Worm (Caenorhabditis elegans) whole organism, young adult: ENCODE results near the gene nhr-40.

Source experiments
- B0336.3 ChIP-seq: fragments of 200-800 bp; sonication (Bioruptor generic); IDR thresholded peaks from 2 replicates; pipeline ENCODE4 v1.3.6; 2022; ENCODE audit warnings: missing genetic modification characterization, missing compliant biosample characterization
- Y95B8A.8 ChIP-seq: fragments of 200-800 bp; sonication (Bioruptor generic); IDR thresholded peaks from 2 replicates; pipeline ENCODE4 v1.3.6; 2022; ENCODE audit warnings: missing genetic modification reagents, missing genetic modification characterization, missing compliant biosample characterization
- aptf-2 ChIP-seq: fragments of 200-800 bp; sonication (Bioruptor generic); conservative IDR thresholded peaks from 2 replicates; pipeline ENCODE4 v1.3.6; 2022; ENCODE audit warnings: missing genetic modification reagents, missing genetic modification characterization, missing compliant biosample characterization
- atf-7 ChIP-seq: sonication (generic microtip); optimal IDR thresholded peaks from 2 replicates; lab custom pipeline; 2017; ENCODE audit warnings: mild to moderate bottlenecking, missing genetic modification characterization, missing compliant biosample characterization
- bed-1 ChIP-seq: fragments of 200-800 bp; sonication (Bioruptor generic); IDR thresholded peaks from 2 replicates; pipeline ENCODE4 v1.3.6; 2022; ENCODE audit warnings: missing genetic modification reagents, missing genetic modification characterization, missing compliant biosample characterization
- cebp-1 ChIP-seq, 2 experiments: fragments of 200-800 bp in 1 of 2; sonication (Bioruptor generic) in 1 of 2; sonication (generic microtip) in 1 of 2; IDR thresholded peaks in 1 of 2; optimal IDR thresholded peaks in 1 of 2; 2 replicates each; pipeline versions ENCODE4 v1.3.6 to Lab custom; 2017 to 2022; ENCODE audit warnings: missing compliant biosample characterization in 2 of 2, missing genetic modification characterization in 2 of 2, mild to moderate bottlenecking in 1 of 2, missing genetic modification reagents in 1 of 2, moderate library complexity in 1 of 2
- ceh-40 ChIP-seq: fragments of 200-800 bp; sonication (Bioruptor generic); IDR thresholded peaks from 2 replicates; pipeline ENCODE4 v1.3.6; 2022; ENCODE audit warnings: missing genetic modification characterization, missing compliant biosample characterization
- ceh-58 ChIP-seq: fragments of 200-800 bp; sonication (Bioruptor generic); IDR thresholded peaks from 2 replicates; pipeline ENCODE4 v1.3.6; 2022; ENCODE audit warnings: missing genetic modification characterization, missing compliant biosample characterization
- ceh-79 ChIP-seq: sonication (generic microtip); optimal IDR thresholded peaks from 2 replicates; lab custom pipeline; 2017; ENCODE audit warnings: mild to moderate bottlenecking, missing genetic modification characterization, missing compliant biosample characterization
- chd-7 ChIP-seq: sonication (generic microtip); optimal IDR thresholded peaks from 2 replicates; lab custom pipeline; 2016; ENCODE audit warnings: mild to moderate bottlenecking, missing genetic modification characterization, moderate library complexity, missing compliant biosample characterization
- dox-1 ChIP-seq: fragments of 200-800 bp; sonication (Bioruptor generic); IDR thresholded peaks from 2 replicates; pipeline ENCODE4 v1.3.6; 2022; ENCODE audit warnings: missing genetic modification reagents, missing genetic modification characterization, missing compliant biosample characterization
- efl-1 ChIP-seq: fragments of 150-350 bp; optimal IDR thresholded peaks from 2 replicates; lab custom pipeline; 2014; ENCODE audit warnings: missing biosample characterization, missing genetic modification reagents, missing genetic modification characterization
- egl-18 ChIP-seq: fragments of 200-800 bp; sonication (Bioruptor generic); IDR thresholded peaks from 2 replicates; pipeline ENCODE4 v1.3.6; 2022; ENCODE audit warnings: missing genetic modification reagents, missing genetic modification characterization, missing compliant biosample characterization
- gei-17 ChIP-seq: fragments of 200-800 bp; sonication (Bioruptor generic); optimal IDR thresholded peaks from 2 replicates; lab custom pipeline; 2018; ENCODE audit warnings: mild to moderate bottlenecking, missing genetic modification characterization, missing compliant biosample characterization
- him-1 ChIP-seq: sonication (generic microtip); optimal IDR thresholded peaks from 2 replicates; lab custom pipeline; 2016; ENCODE audit warnings: missing genotype, missing genetic modification reagents, missing genetic modification characterization, missing compliant biosample characterization
- lin-40 ChIP-seq: sonication (generic microtip); optimal IDR thresholded peaks from 2 replicates; lab custom pipeline; 2016; ENCODE audit warnings: missing genetic modification characterization, mild to moderate bottlenecking, missing compliant biosample characterization, missing genotype, missing genetic modification reagents
- lsy-27 ChIP-seq: sonication (generic microtip); optimal IDR thresholded peaks from 2 replicates; lab custom pipeline; 2017; ENCODE audit warnings: missing genetic modification characterization, mild to moderate bottlenecking, missing compliant biosample characterization, antibody characterized with exemption, missing genotype, borderline replicate concordance; ENCODE audit not compliant: insufficient read depth
- madf-3 ChIP-seq: fragments of 200-800 bp; sonication (Bioruptor generic); IDR thresholded peaks from 2 replicates; pipeline ENCODE4 v1.3.6; 2022; ENCODE audit warnings: missing genetic modification reagents, missing genetic modification characterization, missing compliant biosample characterization
- madf-6 ChIP-seq: fragments of 200-800 bp; sonication (Bioruptor generic); IDR thresholded peaks from 2 replicates; pipeline ENCODE4 v1.3.6; 2022; ENCODE audit warnings: missing genetic modification reagents, missing genetic modification characterization, missing compliant biosample characterization
- nfya-1 ChIP-seq: sonication (generic microtip); optimal IDR thresholded peaks from 2 replicates; lab custom pipeline; 2017; ENCODE audit warnings: antibody characterized with exemption, missing compliant biosample characterization, missing genetic modification characterization, borderline replicate concordance; ENCODE audit not compliant: insufficient read depth
- nfyb-1 ChIP-seq: fragments of 200-800 bp; sonication (Bioruptor generic); IDR thresholded peaks from 2 replicates; pipeline ENCODE4 v1.3.6; 2022; ENCODE audit warnings: missing genetic modification reagents, missing genetic modification characterization, missing compliant biosample characterization
- nhr-120 ChIP-seq: fragments of 200-800 bp; sonication (Bioruptor generic); IDR thresholded peaks from 2 replicates; pipeline ENCODE4 v1.3.6; 2022; ENCODE audit warnings: missing genetic modification characterization, missing compliant biosample characterization
- nhr-80 ChIP-seq: sonication (generic microtip); optimal IDR thresholded peaks from 2 replicates; lab custom pipeline; 2016; ENCODE audit warnings: missing genetic modification characterization, missing compliant biosample characterization
- rpc-1 ChIP-seq, 2 experiments: fragments of 150-350 bp in 1 of 2; sonication (generic microtip) in 1 of 2; optimal IDR thresholded peaks; 2 replicates each; lab custom pipeline; 2014 to 2018; ENCODE audit warnings: missing biosample characterization in 1 of 2, missing genetic modification characterization in 1 of 2, missing genetic modification reagents in 1 of 2, missing genotype in 1 of 2
- sdz-38 ChIP-seq: sonication (generic microtip); optimal IDR thresholded peaks from 2 replicates; lab custom pipeline; 2016; ENCODE audit warnings: missing genotype, missing genetic modification characterization, missing compliant biosample characterization
- tbp1 ChIP-seq: fragments of 200-800 bp; sonication (Bioruptor generic); optimal IDR thresholded peaks from 2 replicates; lab custom pipeline; 2018; ENCODE audit warnings: mild to moderate bottlenecking, missing genetic modification characterization, missing compliant biosample characterization
- tlf-1 ChIP-seq: fragments of 200-800 bp; sonication (Bioruptor generic); optimal IDR thresholded peaks from 2 replicates; lab custom pipeline; 2018; ENCODE audit warnings: mild to moderate bottlenecking, missing genetic modification characterization, missing compliant biosample characterization
- unc-130 ChIP-seq: sonication (generic microtip); optimal IDR thresholded peaks from 2 replicates; lab custom pipeline; 2016; ENCODE audit warnings: missing genetic modification reagents, missing genetic modification characterization, missing compliant biosample characterization
- unc-62 ChIP-seq: fragments of 150-350 bp; optimal IDR thresholded peaks from 2 replicates; lab custom pipeline; 2014; ENCODE audit warnings: missing biosample characterization, missing genetic modification reagents, missing genetic modification characterization
- zfh-2 ChIP-seq: fragments of 200-800 bp; sonication (Bioruptor generic); conservative IDR thresholded peaks from 2 replicates; pipeline ENCODE4 v1.3.6; 2022; ENCODE audit warnings: missing genetic modification reagents, missing genetic modification characterization, missing compliant biosample characterization
- zim-3 ChIP-seq: sonication (generic microtip); optimal IDR thresholded peaks from 2 replicates; lab custom pipeline; 2017; ENCODE audit warnings: mild to moderate bottlenecking, missing genetic modification characterization, moderate library complexity, missing compliant biosample characterization
- ztf-28 ChIP-seq: fragments of 200-800 bp; sonication (Bioruptor generic); IDR thresholded peaks from 2 replicates; pipeline ENCODE4 v1.3.6; 2022; ENCODE audit warnings: missing genetic modification reagents, missing genetic modification characterization, missing compliant biosample characterization
- ztf-3 ChIP-seq: fragments of 200-800 bp; sonication (Bioruptor generic); optimal IDR thresholded peaks from 2 replicates; lab custom pipeline; 2018; ENCODE audit warnings: mild to moderate bottlenecking, missing genetic modification characterization, missing compliant biosample characterization
- ztf-6 ChIP-seq: fragments of 200-800 bp; sonication (Bioruptor generic); IDR thresholded peaks from 2 replicates; pipeline ENCODE4 v1.3.6; 2022; ENCODE audit warnings: missing genetic modification reagents, missing genetic modification characterization, missing compliant biosample characterization

nhr-40 gene

ce11 chrX:2592670-2593280 lies 1.0 kb upstream of the nhr-40 start:
- no peak for TF ChIP-seq aptf-2 (GFP tag; lab: Robert Waterston, UW)
- TF ChIP-seq lsy-27 (tag; lab: Kevin White, UChicago) = no peak
- no peak for TF ChIP-seq ztf-28 (GFP tag; lab: Robert Waterston, UW)
- no peak for TF ChIP-seq him-1 (tag; lab: Kevin White, UChicago)
- TF ChIP-seq B0336.3 = no peak
- TF ChIP-seq egl-18 (GFP tag; lab: Robert Waterston, UW) = no peak
- no peak for TF ChIP-seq nfya-1 (tag; lab: Kevin White, UChicago)
- TF ChIP-seq efl-1 = no peak
- TF ChIP-seq lin-40 (tag; lab: Kevin White, UChicago) = peak; percentile 63
- peak; percentile 68 for TF ChIP-seq nhr-80 (tag; lab: Kevin White, UChicago)
- TF ChIP-seq ceh-40 (GFP tag; lab: Robert Waterston, UW) = no peak
- no peak for TF ChIP-seq nhr-120 (GFP tag; lab: Robert Waterston, UW)
- TF ChIP-seq zfh-2 (GFP tag; lab: Robert Waterston, UW) = no peak
- TF ChIP-seq, all 124 proteins: peak for 2

ce11 chrX:2595027-2595756 lies 1.4 kb downstream of the nhr-40 start:
- TF ChIP-seq cebp-1 (GFP tag; IDR thresholded peaks at IDR 0.05; lab: Robert Waterston, UW) (no peak), cebp-1 (tag; optimal IDR thresholded peaks at IDR 0.05; lab: Kevin White, UChicago) (no peak), lin-40 (tag; lab: Kevin White, UChicago) (peak; percentile 4), tlf-1 (GFP tag; lab: Kevin White, UChicago) (no peak), bed-1 (GFP tag; lab: Robert Waterston, UW) (no peak), atf-7 (tag; lab: Kevin White, UChicago) (no peak)

- no peak for TF ChIP-seq ceh-79
- no peak for TF ChIP-seq gei-17 (GFP tag; lab: Kevin White, UChicago)
- TF ChIP-seq atf-7 (tag; lab: Kevin White, UChicago) = no peak
- no peak for TF ChIP-seq nhr-80 (tag; lab: Kevin White, UChicago)
- no peak for TF ChIP-seq ztf-3 (GFP tag; lab: Kevin White, UChicago)
- TF ChIP-seq rpc-1 (optimal IDR thresholded peaks at IDR 0.05; lab: Kevin White, UChicago) = no peak
- no peak for TF ChIP-seq rpc-1 (tag; optimal IDR thresholded peaks at IDR 0.05; lab: Kevin White, UChicago)
- TF ChIP-seq ceh-58 (GFP tag; lab: Robert Waterston, UW) = no peak
- no peak for TF ChIP-seq dox-1 (GFP tag; lab: Robert Waterston, UW)
- no peak for TF ChIP-seq ztf-6 (GFP tag; lab: Robert Waterston, UW)
- TF ChIP-seq zim-3 (tag; lab: Kevin White, UChicago) = no peak
- TF ChIP-seq sdz-38 (tag; lab: Kevin White, UChicago) = no peak
- TF ChIP-seq tbp1 (GFP tag; lab: Kevin White, UChicago) = no peak
- TF ChIP-seq chd-7 (tag; lab: Kevin White, UChicago) = no peak
- no peak for TF ChIP-seq madf-3 (GFP tag; lab: Robert Waterston, UW)
- TF ChIP-seq madf-6 (GFP tag; lab: Robert Waterston, UW) = no peak
- TF ChIP-seq unc-62 (GFP tag; lab: Kevin White, UChicago) = no peak
- no peak for TF ChIP-seq Y95B8A.8 (GFP tag; lab: Robert Waterston, UW)
- TF ChIP-seq unc-130 (GFP tag; lab: Kevin White, UChicago) = no peak
- TF ChIP-seq nfyb-1 = no peak
- TF ChIP-seq cebp-1 (GFP tag; IDR thresholded peaks at IDR 0.05; lab: Robert Waterston, UW) = no peak
- TF ChIP-seq cebp-1 (tag; optimal IDR thresholded peaks at IDR 0.05; lab: Kevin White, UChicago) = no peak
- TF ChIP-seq, all 124 proteins: peak for 0
Observed at ce11 chrX:2595757-2596059, 1.9 kb downstream of the nhr-40 start.
